Worm (Caenorhabditis elegans): Measurements from ENCODE around the gene H35N09.2.
A peak's percentile ranks its signal among the peaks of the same experiment; 100 is the strongest.

H35N09.2 gene

ce11 chrX:8646287-8646686 is 41.4 kb upstream of the H35N09.2 start (continued):
- TF ChIP-seq tbp1 (GFP tag; optimal IDR thresholded peaks at IDR 0.05) (peak; percentile 100), lin-26 (GFP tag; IDR thresholded peaks at IDR 0.05) (peak; percentile 92), egrh-3 (GFP tag; IDR thresholded peaks at IDR 0.05) (peak; percentile 20; the same call in 1 of the 2 replicates), gei-17 (GFP tag; optimal IDR thresholded peaks at IDR 0.05) (peak; percentile 2), mcd-1 (GFP tag; IDR thresholded peaks at IDR 0.05) (peak; percentile 52), Y53G8AR.9 (GFP tag; conservative IDR thresholded peaks at IDR 0.05) (0 out of 2 replicates have a peak, but pooled peaks have one; percentile 45), ztf-18 (tag; optimal IDR thresholded peaks at IDR 0.05) (peak; percentile 63), K11D2.4 (GFP tag; IDR thresholded peaks at IDR 0.05) (0 out of 2 replicates have a peak, but pooled peaks have one; percentile 29), rcor-1 (GFP tag; IDR thresholded peaks at IDR 0.05) (peak; percentile 65), K12H6.12 (tag; optimal IDR thresholded peaks at IDR 0.05) (peak; percentile 53), F57A8.1 (GFP tag; optimal IDR thresholded peaks at IDR 0.05) (no peak), hrde-1 (tag; optimal IDR thresholded peaks at IDR 0.05; ENCODE audit: borderline replicate concordance) (no peak), B0261.1 (tag; optimal IDR thresholded peaks at IDR 0.05) (peak; percentile 99), die-1 (tag; optimal IDR thresholded peaks at IDR 0.05) (peak; percentile 92), ceh-100 (GFP tag; IDR thresholded peaks at IDR 0.05) (peak; percentile 34; the same call in 1 of the 2 replicates), ekl-4 (GFP tag; IDR thresholded peaks at IDR 0.05) (peak; percentile 62; the same call in 1 of the 2 replicates), zim-3 (tag; optimal IDR thresholded peaks at IDR 0.05) (peak; percentile 80), F57C9.4 (tag; optimal IDR thresholded peaks at IDR 0.05) (no peak), nhr-120 (GFP tag; IDR thresholded peaks at IDR 0.05) (no peak), pbrm-1 (GFP tag; IDR thresholded peaks at IDR 0.05) (peak; percentile 88), T26A5.8 (tag; optimal IDR thresholded peaks at IDR 0.05) (peak; percentile 2), nhr-90 (tag; optimal IDR thresholded peaks at IDR 0.05) (peak; percentile 87), snpc-4 (GFP tag; optimal IDR thresholded peaks at IDR 0.05) (peak; percentile 72), snpc-4 (tag; optimal IDR thresholded peaks at IDR 0.05) (peak in 3 of 4 experiments; percentile 65 to 80 (median 79)), madf-8 (GFP tag; conservative IDR thresholded peaks at IDR 0.05) (no peak), pha-4 (tag; optimal IDR thresholded peaks at IDR 0.05) (no peak), aptf-2 (GFP tag; conservative IDR thresholded peaks at IDR 0.05) (peak; percentile 39; the same call in 1 of the 2 replicates), dox-1 (GFP tag; IDR thresholded peaks at IDR 0.05) (peak; percentile 78), lsl-1 (GFP tag; optimal IDR thresholded peaks at IDR 0.05) (peak; percentile 18), F33H1.4 (GFP tag; IDR thresholded peaks at IDR 0.05) (no peak), chd-7 (tag; optimal IDR thresholded peaks at IDR 0.05) (peak; percentile 81), ztf-6 (GFP tag; IDR thresholded peaks at IDR 0.05) (0 out of 2 replicates have a peak, but pooled peaks have one; percentile 61), nhr-27 (tag; optimal IDR thresholded peaks at IDR 0.05) (peak; percentile 7), hmg-1.2 (GFP tag; IDR thresholded peaks at IDR 0.05) (peak; percentile 83), D2030.7 (GFP tag; IDR thresholded peaks at IDR 0.05) (peak; percentile 80), snpc-1.3 (tag; optimal IDR thresholded peaks at IDR 0.05; ENCODE audit: insufficient read depth) (peak; percentile 78), ets-4 (GFP tag; optimal IDR thresholded peaks at IDR 0.05) (no peak), nfya-1 (tag; optimal IDR thresholded peaks at IDR 0.05; ENCODE audit: borderline replicate concordance, insufficient read depth) (no peak), repo-1 (tag; optimal IDR thresholded peaks at IDR 0.05) (peak; percentile 33), F49E8.2 (tag; optimal IDR thresholded peaks at IDR 0.05; ENCODE audit: insufficient read depth) (peak; percentile 74), F52B5.7 (tag; optimal IDR thresholded peaks at IDR 0.05) (no peak), F39B2.1 (GFP tag; IDR thresholded peaks at IDR 0.05) (no peak), Y56A3A.18 (GFP tag; IDR thresholded peaks at IDR 0.05) (peak; percentile 84), cebp-2 (GFP tag; IDR thresholded peaks at IDR 0.05) (peak; percentile 87; the same call in 1 of the 2 replicates), snpc-3.4 (tag; optimal IDR thresholded peaks at IDR 0.05) (peak; percentile 44), somi-1 (GFP tag; optimal IDR thresholded peaks at IDR 0.05) (peak; percentile 71), madf-3 (GFP tag; IDR thresholded peaks at IDR 0.05) (peak; percentile 35; the same call in 1 of the 2 replicates), ztf-25 (GFP tag; IDR thresholded peaks at IDR 0.05) (peak; percentile 86)

All from whole organism, young adult.